Worm (Caenorhabditis elegans) whole organism, L1 larva: ENCODE data around the gene H03E18.1.

Source experiments
- F16B12.6 ChIP-seq: fragments of 150-350 bp; optimal IDR thresholded peaks from 2 replicates; lab custom pipeline; 2014; ENCODE audit warnings: missing biosample characterization, missing genetic modification characterization
- elt-3 ChIP-seq, 6 experiments: fragments of 150-350 bp in 1 of 6; sonication (generic microtip); optimal IDR thresholded peaks; 2 replicates each; lab custom pipeline; 2017 to 2018; ENCODE audit warnings: missing biosample characterization in 6 of 6, missing genetic modification characterization in 6 of 6, inconsistent platforms in 1 of 6
- fkh-10 ChIP-seq: sonication (generic microtip); optimal IDR thresholded peaks from 2 replicates; lab custom pipeline; 2017; ENCODE audit warnings: missing biosample characterization, missing genetic modification reagents, missing genetic modification characterization
- lin-13 ChIP-seq: fragments of 150-350 bp; optimal IDR thresholded peaks from 2 replicates; lab custom pipeline; 2014; ENCODE audit warnings: missing biosample characterization, missing genetic modification reagents, missing genetic modification characterization
- lin-35 ChIP-seq, 2 experiments: fragments of 150-350 bp; optimal IDR thresholded peaks; 2 replicates each; lab custom pipeline; 2014; ENCODE audit warnings: missing biosample characterization in 2 of 2, missing genetic modification characterization in 2 of 2, missing genetic modification reagents in 2 of 2
- mab-9 ChIP-seq: fragments of 200-800 bp; sonication (Bioruptor generic); IDR thresholded peaks from 2 replicates; pipeline ENCODE4 v1.3.6; 2022; ENCODE audit warnings: missing genetic modification reagents, missing genetic modification characterization, missing compliant biosample characterization
- mdl-1 ChIP-seq, 2 experiments: fragments of 150-350 bp; optimal IDR thresholded peaks; 2 replicates each; lab custom pipeline; 2014 to 2017; ENCODE audit warnings: missing biosample characterization in 2 of 2, missing genetic modification characterization in 2 of 2, inconsistent platforms in 1 of 2
- sptf-1 ChIP-seq: fragments of 150-350 bp; optimal IDR thresholded peaks from 2 replicates; lab custom pipeline; 2014; ENCODE audit warnings: missing biosample characterization, missing genetic modification characterization

DNA sequence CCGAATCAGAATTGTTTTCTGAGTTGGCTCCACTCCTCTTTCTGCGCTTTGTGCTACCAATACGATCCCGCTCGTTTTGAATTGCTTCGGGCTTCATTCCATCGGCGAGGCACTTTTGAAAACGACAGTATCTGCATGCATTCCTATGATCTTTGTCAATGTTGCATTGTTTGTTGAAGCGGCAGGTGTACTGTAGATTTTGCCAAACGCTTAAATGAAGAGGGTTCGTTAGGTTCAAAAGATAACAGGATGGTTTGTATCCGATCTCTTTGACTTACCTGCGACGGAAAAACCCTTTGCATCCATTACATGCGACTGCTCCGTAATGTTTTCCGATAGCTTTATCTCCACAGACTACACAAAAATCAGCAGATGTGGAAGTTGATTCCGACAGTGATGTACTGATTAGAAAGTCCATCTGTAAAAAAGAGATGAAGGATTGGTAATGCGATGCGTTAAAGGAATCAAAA is 31.9 kb upstream of the H03E18.1 start, which contains the start of gene nhr-14:
- TF ChIP-seq F16B12.6 (tag; lab: Kevin White, UChicago) (no peak), mdl-1 (tag; optimal IDR thresholded peaks at IDR 0.05; lab: Kevin White, UChicago) (no peak), lin-35 (GFP tag; optimal IDR thresholded peaks at IDR 0.05; lab: Kevin White, UChicago) (no peak), elt-3 (tag; optimal IDR thresholded peaks at IDR 0.05; lab: Kevin White, UChicago) (no peak), fkh-10 (GFP tag; lab: Kevin White, UChicago) (no peak), lin-13 (GFP tag; lab: Kevin White, UChicago) (no peak), mab-9 (GFP tag; lab: Robert Waterston, UW) (no peak), sptf-1 (tag; lab: Kevin White, UChicago) (no peak)
